Worm (Caenorhabditis elegans): ENCODE results near the gene ver-4.
A peak's percentile ranks its signal among the peaks of the same experiment; 100 is the strongest.

Gene ver-4

ce11 chrX:11036114-11037087 lies 54.2 kb downstream of the ver-4 start (continued):
- TF ChIP-seq ceh-63 (GFP tag; optimal IDR thresholded peaks at IDR 0.05) (no peak), C16A3.4 (tag; optimal IDR thresholded peaks at IDR 0.05) (no peak), snpc-4 (tag; optimal IDR thresholded peaks at IDR 0.05) (no peak), dsc-1 (tag; optimal IDR thresholded peaks at IDR 0.05) (no peak), efl-1 (optimal IDR thresholded peaks at IDR 0.05) (peak in 1 of 2 experiments; percentile 6), efl-1 (GFP tag; optimal IDR thresholded peaks at IDR 0.05 in 1 of 2) (no peak), lin-14 (GFP tag; optimal IDR thresholded peaks at IDR 0.05) (no peak), snu-23 (GFP tag; optimal IDR thresholded peaks at IDR 0.05) (peak; percentile 43), ceh-90 (tag; optimal IDR thresholded peaks at IDR 0.05) (no peak), rnt-1 (tag; optimal IDR thresholded peaks at IDR 0.05) (no peak), nhr-11 (tag; optimal IDR thresholded peaks at IDR 0.05) (no peak), dpl-1 (GFP tag; optimal IDR thresholded peaks at IDR 0.05) (no peak), mdl-1 (tag; optimal IDR thresholded peaks at IDR 0.05) (no peak), blmp-1 (tag; optimal IDR thresholded peaks at IDR 0.05) (peak; percentile 99), unc-98 (GFP tag; IDR thresholded peaks at IDR 0.05) (no peak), fkh-10 (GFP tag; optimal IDR thresholded peaks at IDR 0.05) (no peak), jun-1 (tag; optimal IDR thresholded peaks at IDR 0.05) (no peak), lin-15B (tag; optimal IDR thresholded peaks at IDR 0.05) (no peak), fkh-4 (tag; optimal IDR thresholded peaks at IDR 0.05; ENCODE audit: borderline replicate concordance) (no peak), ceh-8 (GFP tag; optimal IDR thresholded peaks at IDR 0.05) (no peak), efl-3 (GFP tag; optimal IDR thresholded peaks at IDR 0.05) (no peak), sox-4 (tag; optimal IDR thresholded peaks at IDR 0.05) (no peak), aha-1 (tag; optimal IDR thresholded peaks at IDR 0.05) (no peak), zip-4 (GFP tag; optimal IDR thresholded peaks at IDR 0.05) (no peak), ets-5 (GFP tag; IDR thresholded peaks at IDR 0.05) (no peak), zag-1 (tag; optimal IDR thresholded peaks at IDR 0.05) (no peak), lir-3 (tag; optimal IDR thresholded peaks at IDR 0.05; ENCODE audit: poor library complexity) (peak; percentile 6), egl-27 (tag; optimal IDR thresholded peaks at IDR 0.05) (no peak), C04F5.9 (tag; optimal IDR thresholded peaks at IDR 0.05) (no peak), ztf-4 (tag; optimal IDR thresholded peaks at IDR 0.05) (no peak), nhr-85 (tag) (peak; percentile 68), pqm-1 (tag; optimal IDR thresholded peaks at IDR 0.05) (no peak), elt-2 (tag; optimal IDR thresholded peaks at IDR 0.05) (peak; percentile 82), nhr-237 (tag; optimal IDR thresholded peaks at IDR 0.05) (no peak)

Data from whole organism, L1 larva.